Worm (Caenorhabditis elegans) whole organism, L2 larva: ENCODE results near the gene rfth-1.

Source experiments
- ama-1 ChIP-seq: fragments of 150-350 bp; optimal IDR thresholded peaks from 2 replicates; lab custom pipeline; 2018; ENCODE audit warnings: inconsistent platforms
- blmp-1 ChIP-seq: sonication (generic microtip); optimal IDR thresholded peaks from 2 replicates; lab custom pipeline; 2017; ENCODE audit warnings: missing genetic modification characterization, mild to moderate bottlenecking, missing compliant biosample characterization, antibody characterized with exemption, moderate library complexity; ENCODE audit not compliant: insufficient read depth
- ceh-16 ChIP-seq: fragments of 150-350 bp; optimal IDR thresholded peaks from 2 replicates; lab custom pipeline; 2014; ENCODE audit warnings: missing biosample characterization, missing genetic modification characterization
- ceh-82 ChIP-seq: fragments of 150-350 bp; optimal IDR thresholded peaks from 2 replicates; lab custom pipeline; 2014; ENCODE audit warnings: missing biosample characterization, missing genetic modification characterization
- egl-27 ChIP-seq: sonication (generic microtip); optimal IDR thresholded peaks from 3 replicates; lab custom pipeline; 2017; ENCODE audit warnings: missing biosample characterization, missing genetic modification reagents, missing genetic modification characterization
- fos-1 ChIP-seq: fragments of 150-350 bp; optimal IDR thresholded peaks from 2 replicates; lab custom pipeline; 2014; ENCODE audit warnings: missing biosample characterization, missing genetic modification characterization
- lin-11 ChIP-seq: fragments of 150-350 bp; sonication (generic microtip); optimal IDR thresholded peaks from 2 replicates; lab custom pipeline; 2014; ENCODE audit warnings: missing biosample characterization, missing genetic modification characterization, inconsistent platforms, mixed read lengths
- nhr-23 ChIP-seq: fragments of 150-350 bp; optimal IDR thresholded peaks from 2 replicates; lab custom pipeline; 2014; ENCODE audit warnings: missing biosample characterization, missing genetic modification reagents, missing genetic modification characterization
- nhr-77 ChIP-seq: fragments of 150-350 bp; optimal IDR thresholded peaks from 2 replicates; lab custom pipeline; 2014; ENCODE audit warnings: missing biosample characterization, missing genetic modification characterization
- peb-1 ChIP-seq: fragments of 150-350 bp; optimal IDR thresholded peaks from 2 replicates; lab custom pipeline; 2014; ENCODE audit warnings: missing biosample characterization, missing genetic modification characterization
- sma-9 ChIP-seq, 2 experiments: fragments of 150-350 bp in 1 of 2; sonication (generic microtip) in 1 of 2; optimal IDR thresholded peaks; 2 replicates each; lab custom pipeline; 2014 to 2016; ENCODE audit warnings: missing genetic modification characterization in 2 of 2, mild to moderate bottlenecking in 1 of 2, missing biosample characterization in 1 of 2, missing compliant biosample characterization in 1 of 2, missing genetic modification reagents in 1 of 2, moderate library complexity in 1 of 2
- unc-62 ChIP-seq: fragments of 150-350 bp; optimal IDR thresholded peaks from 2 replicates; lab custom pipeline; 2014; ENCODE audit warnings: missing biosample characterization, missing genetic modification reagents, missing genetic modification characterization
- ztf-11 ChIP-seq: sonication (generic microtip); optimal IDR thresholded peaks from 2 replicates; lab custom pipeline; 2017; ENCODE audit warnings: missing biosample characterization, missing genetic modification characterization

- TF ChIP-seq lin-11 (no peak), sma-9 (GFP tag; optimal IDR thresholded peaks at IDR 0.05; lab: Kevin White, UChicago) (no peak), sma-9 (tag; optimal IDR thresholded peaks at IDR 0.05; lab: Kevin White, UChicago) (no peak), blmp-1 (tag; lab: Kevin White, UChicago) (no peak), ceh-16 (tag; lab: Kevin White, UChicago) (no peak), unc-62 (GFP tag; lab: Kevin White, UChicago) (no peak), ama-1 (lab: Kevin White, UChicago) (no peak), nhr-23 (tag; lab: Kevin White, UChicago) (no peak), fos-1 (peak; percentile 19), ztf-11 (tag; lab: Kevin White, UChicago) (no peak), peb-1 (tag; lab: Kevin White, UChicago) (no peak), ceh-82 (tag; lab: Kevin White, UChicago) (no peak), egl-27 (tag; lab: Kevin White, UChicago) (no peak), nhr-77 (no peak)
Observed at ce11 chrIV:4484555-4484954, 26.6 kb downstream of the rfth-1 start.
